Comparison of ENCODE assay signal across 3 worm cellular contexts in genomic region chrIV:13783237-13784012, ce11.
TF ChIP-seq lines count a peak whose summit lies in the region.

Gene iscu-1, plus strand, starts transcription at chrIV:13783962.

TF ChIP-seq in whole organism, L1 larva, 84 proteins besides CTCF, POLR2A, EP300 and RAD21 (continued from another document and continues in another):
- TF ChIP-seq dpl-1 (GFP tag; optimal IDR thresholded peaks at IDR 0.05; lab: Kevin White, UChicago): peak; percentile 21 to 59 (median 49)
- TF ChIP-seq hlh-17 (GFP tag; optimal IDR thresholded peaks at IDR 0.05; lab: Kevin White, UChicago; ENCODE audit: borderline replicate concordance): no peak
- peak in 1 of 3 experiments; percentile 38 for TF ChIP-seq ceh-82 (tag; optimal IDR thresholded peaks at IDR 0.05; lab: Kevin White, UChicago)
- no peak for TF ChIP-seq efl-3 (GFP tag; optimal IDR thresholded peaks at IDR 0.05; lab: Kevin White, UChicago)
- TF ChIP-seq ets-5 (GFP tag; IDR thresholded peaks at IDR 0.05; lab: Robert Waterston, UW): no peak
- TF ChIP-seq F16B12.6 (tag; optimal IDR thresholded peaks at IDR 0.05; lab: Kevin White, UChicago): peak; percentile 33
- TF ChIP-seq swsn-7 (tag; optimal IDR thresholded peaks at IDR 0.05; lab: Kevin White, UChicago): no peak
- TF ChIP-seq sptf-1 (tag; optimal IDR thresholded peaks at IDR 0.05; lab: Kevin White, UChicago): no peak
- TF ChIP-seq skn-1 (tag; optimal IDR thresholded peaks at IDR 0.05; lab: Kevin White, UChicago): peak; percentile 42
- TF ChIP-seq grh-1 (GFP tag; IDR thresholded peaks at IDR 0.05; lab: Robert Waterston, UW): no peak
- TF ChIP-seq nhr-85 (tag; lab: Kevin White, UChicago): no peak
- TF ChIP-seq blmp-1 (tag; optimal IDR thresholded peaks at IDR 0.05; lab: Kevin White, UChicago): no peak
- no peak for TF ChIP-seq jun-1 (tag; optimal IDR thresholded peaks at IDR 0.05; lab: Kevin White, UChicago)
- no peak for TF ChIP-seq egl-27 (tag; optimal IDR thresholded peaks at IDR 0.05; lab: Kevin White, UChicago)
- no peak for TF ChIP-seq ces-1 (GFP tag; optimal IDR thresholded peaks at IDR 0.05; lab: Kevin White, UChicago)
- TF ChIP-seq sup-37 (GFP tag; optimal IDR thresholded peaks at IDR 0.05; lab: Kevin White, UChicago): no peak
- TF ChIP-seq rnt-1 (tag; optimal IDR thresholded peaks at IDR 0.05; lab: Kevin White, UChicago): peak; percentile 76
- TF ChIP-seq egl-13 (tag; optimal IDR thresholded peaks at IDR 0.05; lab: Kevin White, UChicago): peak; percentile 16
- peak; percentile 49 for TF ChIP-seq nhr-47 (tag; optimal IDR thresholded peaks at IDR 0.05; lab: Kevin White, UChicago)
- no peak for TF ChIP-seq aly-2 (tag; optimal IDR thresholded peaks at IDR 0.05; lab: Kevin White, UChicago)
- TF ChIP-seq irx-1 (tag; optimal IDR thresholded peaks at IDR 0.05; lab: Kevin White, UChicago): no peak
- no peak for TF ChIP-seq pqm-1 (tag; optimal IDR thresholded peaks at IDR 0.05; lab: Kevin White, UChicago)
- no peak for TF ChIP-seq nhr-84 (tag; optimal IDR thresholded peaks at IDR 0.05; lab: Kevin White, UChicago)
- TF ChIP-seq vab-15 (tag; optimal IDR thresholded peaks at IDR 0.05; lab: Kevin White, UChicago): no peak
- TF ChIP-seq snu-23 (GFP tag; optimal IDR thresholded peaks at IDR 0.05; lab: Kevin White, UChicago): peak; percentile 59
- no peak for TF ChIP-seq hlh-4 (tag; optimal IDR thresholded peaks at IDR 0.05; lab: Kevin White, UChicago)
- TF ChIP-seq nhr-237 (tag; optimal IDR thresholded peaks at IDR 0.05; lab: Kevin White, UChicago): no peak
- TF ChIP-seq lin-15B (tag; optimal IDR thresholded peaks at IDR 0.05; lab: Kevin White, UChicago): peak; percentile 36
- no peak for TF ChIP-seq zip-4 (GFP tag; optimal IDR thresholded peaks at IDR 0.05; lab: Kevin White, UChicago)
- TF ChIP-seq nhr-11 (tag; optimal IDR thresholded peaks at IDR 0.05; lab: Kevin White, UChicago): no peak
- TF ChIP-seq ceh-88 (GFP tag; IDR thresholded peaks at IDR 0.05; lab: Robert Waterston, UW): no peak
- TF ChIP-seq lsy-2 (tag; optimal IDR thresholded peaks at IDR 0.05; lab: Kevin White, UChicago): peak; percentile 60 to 73
- TF ChIP-seq sox-4 (tag; optimal IDR thresholded peaks at IDR 0.05; lab: Kevin White, UChicago): no peak
- no peak for TF ChIP-seq ceh-63 (GFP tag; optimal IDR thresholded peaks at IDR 0.05; lab: Kevin White, UChicago)
- TF ChIP-seq nhr-71 (tag; optimal IDR thresholded peaks at IDR 0.05; lab: Kevin White, UChicago): peak; percentile 57
- TF ChIP-seq isw-1 (GFP tag; IDR thresholded peaks at IDR 0.05; lab: Robert Waterston, UW): no peak; the same call in 1 of the 2 replicates
- peak; percentile 27 for TF ChIP-seq elt-2 (tag; optimal IDR thresholded peaks at IDR 0.05; lab: Kevin White, UChicago)
- peak; percentile 34 for TF ChIP-seq fkh-8 (tag; optimal IDR thresholded peaks at IDR 0.05; lab: Kevin White, UChicago)
- peak; percentile 64 for TF ChIP-seq lin-14 (GFP tag; optimal IDR thresholded peaks at IDR 0.05; lab: Kevin White, UChicago)
- TF ChIP-seq zag-1 (tag; optimal IDR thresholded peaks at IDR 0.05; lab: Kevin White, UChicago): no peak
- peak; percentile 41 for TF ChIP-seq tbx-2 (tag; optimal IDR thresholded peaks at IDR 0.05; lab: Kevin White, UChicago)
- TF ChIP-seq ama-1 (optimal IDR thresholded peaks at IDR 0.05; lab: Kevin White, UChicago): no peak
- no peak for TF ChIP-seq lin-39 (tag; optimal IDR thresholded peaks at IDR 0.05; lab: Kevin White, UChicago)
- TF ChIP-seq lin-35 (GFP tag; optimal IDR thresholded peaks at IDR 0.05; lab: Kevin White, UChicago): peak; percentile 40 to 59
- TF ChIP-seq nhr-90 (tag; optimal IDR thresholded peaks at IDR 0.05; lab: Kevin White, UChicago; ENCODE audit: poor library complexity): peak; percentile 22

TF ChIP-seq in whole organism, L3 larva, 47 proteins besides CTCF, POLR2A, EP300 and RAD21 (continued from another document):
- TF ChIP-seq fos-1 (tag; optimal IDR thresholded peaks at IDR 0.05; lab: Kevin White, UChicago) (no peak), pha-4 (tag; optimal IDR thresholded peaks at IDR 0.05; lab: Kevin White, UChicago) (peak; percentile 62)

TF ChIP-seq in whole organism, L4 larva, 104 proteins besides CTCF, POLR2A, EP300 and RAD21 (continued from another document):
- TF ChIP-seq ceh-82 (tag; optimal IDR thresholded peaks at IDR 0.05; lab: Kevin White, UChicago) (no peak), zfp-3 (GFP tag; conservative IDR thresholded peaks at IDR 0.05; lab: Robert Waterston, UW) (no peak), nhr-28 (tag; optimal IDR thresholded peaks at IDR 0.05; lab: Kevin White, UChicago) (peak; percentile 57), dmd-6 (GFP tag; IDR thresholded peaks at IDR 0.05; lab: Robert Waterston, UW) (peak; percentile 16; the same call in 1 of the 2 replicates), ces-1 (GFP tag; optimal IDR thresholded peaks at IDR 0.05; lab: Kevin White, UChicago) (no peak), aha-1 (tag; lab: Kevin White, UChicago) (peak; percentile 35), ctbp-1 (GFP tag; IDR thresholded peaks at IDR 0.05; lab: Robert Waterston, UW) (no peak), F44E2.7 (GFP tag; IDR thresholded peaks at IDR 0.05; lab: Robert Waterston, UW) (no peak), daf-19 (GFP tag; conservative IDR thresholded peaks at IDR 0.05; lab: Robert Waterston, UW) (peak; percentile 65; the same call in 1 of the 2 replicates), hlh-11 (tag; optimal IDR thresholded peaks at IDR 0.05; lab: Kevin White, UChicago) (peak; percentile 44), vab-7 (GFP tag; IDR thresholded peaks at IDR 0.05; lab: Robert Waterston, UW) (no peak), Y48G9A.11 (GFP tag; IDR thresholded peaks at IDR 0.05; lab: Robert Waterston, UW) (no peak), duxl-1 (tag; optimal IDR thresholded peaks at IDR 0.05; lab: Kevin White, UChicago; ENCODE audit: poor library complexity) (no peak), ztf-7 (tag; optimal IDR thresholded peaks at IDR 0.05; lab: Kevin White, UChicago) (peak; percentile 81), mxl-3 (GFP tag; optimal IDR thresholded peaks at IDR 0.05; lab: Kevin White, UChicago) (no peak), hmg-1.1 (GFP tag; IDR thresholded peaks at IDR 0.05; lab: Robert Waterston, UW) (0 out of 2 replicates have a peak, but pooled peaks have one; percentile 13), mdl-1 (tag; optimal IDR thresholded peaks at IDR 0.05; lab: Kevin White, UChicago) (no peak), lin-1 (GFP tag; IDR thresholded peaks at IDR 0.05; lab: Robert Waterston, UW) (no peak), pha-4 (GFP tag; IDR thresholded peaks at IDR 0.05; lab: Robert Waterston, UW) (no peak), pha-4 (tag; optimal IDR thresholded peaks at IDR 0.05; lab: Kevin White, UChicago) (no peak), mdt-29 (GFP tag; IDR thresholded peaks at IDR 0.05; lab: Robert Waterston, UW) (no peak), T26A8.4 (GFP tag; IDR thresholded peaks at IDR 0.05; lab: Robert Waterston, UW) (no peak), D1046.2 (GFP tag; IDR thresholded peaks at IDR 0.05; lab: Robert Waterston, UW) (no peak), jun-1 (tag; optimal IDR thresholded peaks at IDR 0.05; lab: Kevin White, UChicago) (no peak), pqm-1 (tag; optimal IDR thresholded peaks at IDR 0.05; lab: Kevin White, UChicago) (peak; percentile 16), zip-2 (tag; optimal IDR thresholded peaks at IDR 0.05; lab: Kevin White, UChicago) (no peak), nhr-25 (tag; optimal IDR thresholded peaks at IDR 0.05; lab: Kevin White, UChicago; ENCODE audit: borderline replicate concordance, insufficient read depth) (no peak), Y75B8A.6 (GFP tag; IDR thresholded peaks at IDR 0.05; lab: Robert Waterston, UW) (no peak), lsy-2 (tag; optimal IDR thresholded peaks at IDR 0.05; lab: Kevin White, UChicago) (peak in 1 of 2 experiments; percentile 80), ceh-62 (tag; optimal IDR thresholded peaks at IDR 0.05; lab: Kevin White, UChicago) (no peak), ztf-11 (tag; optimal IDR thresholded peaks at IDR 0.05; lab: Kevin White, UChicago) (no peak), gei-8 (GFP tag; optimal IDR thresholded peaks at IDR 0.05; lab: Kevin White, UChicago) (no peak), Y5F2A.4 (GFP tag; optimal IDR thresholded peaks at IDR 0.05; lab: Kevin White, UChicago) (no peak), nhr-48 (tag; optimal IDR thresholded peaks at IDR 0.05; lab: Kevin White, UChicago) (no peak), dmd-9 (GFP tag; IDR thresholded peaks at IDR 0.05; lab: Robert Waterston, UW) (no peak), dmd-8 (GFP tag; IDR thresholded peaks at IDR 0.05; lab: Robert Waterston, UW) (no peak), snpc-1.2 (GFP tag; IDR thresholded peaks at IDR 0.05; lab: Robert Waterston, UW) (peak; percentile 88), daf-12 (tag; optimal IDR thresholded peaks at IDR 0.05; lab: Kevin White, UChicago) (no peak), Y105C5A.15 (GFP tag; IDR thresholded peaks at IDR 0.05; lab: Robert Waterston, UW) (no peak), lin-38 (GFP tag; IDR thresholded peaks at IDR 0.05; lab: Robert Waterston, UW) (0 out of 2 replicates have a peak, but pooled peaks have one; percentile 13), hlh-30 (tag; optimal IDR thresholded peaks at IDR 0.05; lab: Kevin White, UChicago; ENCODE audit: insufficient read depth) (peak; percentile 96), ama-1 (optimal IDR thresholded peaks at IDR 0.05; lab: Kevin White, UChicago) (no peak), unc-62 (GFP tag; optimal IDR thresholded peaks at IDR 0.05 in 1 of 2; lab: Kevin White, UChicago) (no peak), unc-62 (tag; optimal IDR thresholded peaks at IDR 0.05; lab: Kevin White, UChicago) (no peak), daf-16 (GFP tag; optimal IDR thresholded peaks at IDR 0.05; lab: Kevin White, UChicago) (no peak), daf-16 (tag; optimal IDR thresholded peaks at IDR 0.05; lab: Kevin White, UChicago) (peak; percentile 77), nhr-77 (tag; optimal IDR thresholded peaks at IDR 0.05; lab: Kevin White, UChicago) (no peak), php-3 (GFP tag; IDR thresholded peaks at IDR 0.05; lab: Robert Waterston, UW) (no peak), mes-2 (tag; optimal IDR thresholded peaks at IDR 0.05; lab: Kevin White, UChicago; ENCODE audit: poor library complexity, severe bottlenecking) (peak; percentile 93), dpl-1 (GFP tag; optimal IDR thresholded peaks at IDR 0.05; lab: Kevin White, UChicago) (peak; percentile 43), ceh-32 (tag; optimal IDR thresholded peaks at IDR 0.05; lab: Kevin White, UChicago; ENCODE audit: poor library complexity) (no peak), zip-11 (GFP tag; IDR thresholded peaks at IDR 0.05; lab: Robert Waterston, UW) (no peak), mep-1 (tag; optimal IDR thresholded peaks at IDR 0.05; lab: Kevin White, UChicago) (peak; percentile 70)
